1 worm cellular context compared by ENCODE assay signal in genomic region chrIV:7982024-7982576, ce11.
A peak's percentile ranks its signal among the peaks of the same experiment; 100 is the strongest.
TF ChIP-seq lines count a peak whose summit lies in the region.

TSS of gene arf-5 (plus strand) at chrIV:7982526.

TF ChIP-seq in whole organism, L1 larva, 84 proteins besides CTCF, POLR2A, EP300 and RAD21 (continued from another document):
- TF ChIP-seq tlp-1 (tag; optimal IDR thresholded peaks at IDR 0.05; lab: Kevin White, UChicago) (no peak), blmp-1 (tag; optimal IDR thresholded peaks at IDR 0.05; lab: Kevin White, UChicago) (peak; percentile 53), grh-1 (GFP tag; IDR thresholded peaks at IDR 0.05; lab: Robert Waterston, UW) (no peak), lin-15B (tag; optimal IDR thresholded peaks at IDR 0.05; lab: Kevin White, UChicago) (no peak), C04F5.9 (tag; optimal IDR thresholded peaks at IDR 0.05; lab: Kevin White, UChicago) (no peak), unc-130 (tag; optimal IDR thresholded peaks at IDR 0.05; lab: Kevin White, UChicago) (no peak), xbp-1 (tag; optimal IDR thresholded peaks at IDR 0.05; lab: Kevin White, UChicago) (peak; percentile 42), nhr-12 (tag; optimal IDR thresholded peaks at IDR 0.05; lab: Kevin White, UChicago) (no peak), ceh-90 (tag; optimal IDR thresholded peaks at IDR 0.05; lab: Kevin White, UChicago) (no peak), tbx-2 (tag; optimal IDR thresholded peaks at IDR 0.05; lab: Kevin White, UChicago) (no peak), lsy-2 (tag; optimal IDR thresholded peaks at IDR 0.05; lab: Kevin White, UChicago) (peak; percentile 34 to 55), mep-1 (tag; optimal IDR thresholded peaks at IDR 0.05; lab: Kevin White, UChicago) (no peak)
